Worm (Caenorhabditis elegans) whole organism, young adult: ENCODE data around the gene F38B6.3.

Experiments used
- K12H6.12 ChIP-seq: fragments of 200-800 bp; sonication (Bioruptor generic); optimal IDR thresholded peaks from 2 replicates; lab custom pipeline; 2018; ENCODE audit warnings: mild to moderate bottlenecking, missing genetic modification characterization, missing compliant biosample characterization
- Y79H2A.3 ChIP-seq: fragments of 200-800 bp; sonication (Bioruptor generic); conservative IDR thresholded peaks from 2 replicates; pipeline ENCODE4 v1.3.6; 2022; ENCODE audit warnings: missing genetic modification reagents, missing genetic modification characterization, missing compliant biosample characterization
- aptf-3 ChIP-seq: fragments of 200-800 bp; sonication (Bioruptor generic); IDR thresholded peaks from 2 replicates; pipeline ENCODE4 v1.3.6; 2022; ENCODE audit warnings: missing genetic modification characterization, missing compliant biosample characterization
- ets-4 ChIP-seq: fragments of 200-800 bp; sonication (Bioruptor generic); optimal IDR thresholded peaks from 2 replicates; lab custom pipeline; 2018; ENCODE audit warnings: mild to moderate bottlenecking, missing genetic modification characterization, missing compliant biosample characterization
- nhr-90 ChIP-seq: sonication (generic microtip); optimal IDR thresholded peaks from 2 replicates; lab custom pipeline; 2016; ENCODE audit warnings: missing genotype, mild to moderate bottlenecking, missing genetic modification characterization, missing compliant biosample characterization
- sdz-38 ChIP-seq: sonication (generic microtip); optimal IDR thresholded peaks from 2 replicates; lab custom pipeline; 2016; ENCODE audit warnings: missing genotype, missing genetic modification characterization, missing compliant biosample characterization
- snpc-4 ChIP-seq, 5 experiments: fragments of 150-350 bp in 1 of 5; sonication (generic microtip) in 4 of 5; optimal IDR thresholded peaks; 2 replicates each; lab custom pipeline; 2014 to 2018; ENCODE audit warnings: missing genetic modification characterization in 5 of 5, missing biosample characterization in 3 of 5, antibody characterized with exemption in 2 of 5, mild to moderate bottlenecking in 2 of 5, missing compliant biosample characterization in 2 of 5, missing genotype in 2 of 5, moderate library complexity in 2 of 5, missing genetic modification reagents in 1 of 5
- zim-3 ChIP-seq: sonication (generic microtip); optimal IDR thresholded peaks from 2 replicates; lab custom pipeline; 2017; ENCODE audit warnings: mild to moderate bottlenecking, missing genetic modification characterization, moderate library complexity, missing compliant biosample characterization
- ztf-18 ChIP-seq: sonication (generic microtip); optimal IDR thresholded peaks from 2 replicates; lab custom pipeline; 2016; ENCODE audit warnings: missing genotype, mild to moderate bottlenecking, missing genetic modification characterization, missing compliant biosample characterization

- TF ChIP-seq ets-4 (no peak), sdz-38 (tag; lab: Kevin White, UChicago) (no peak), K12H6.12 (tag; lab: Kevin White, UChicago) (no peak), zim-3 (tag; lab: Kevin White, UChicago) (no peak), aptf-3 (no peak), Y79H2A.3 (GFP tag; lab: Robert Waterston, UW) (no peak), snpc-4 (GFP tag; optimal IDR thresholded peaks at IDR 0.05; lab: Kevin White, UChicago) (no peak), snpc-4 (tag; optimal IDR thresholded peaks at IDR 0.05; lab: Kevin White, UChicago) (no peak), ztf-18 (tag; lab: Kevin White, UChicago) (no peak), nhr-90 (tag; lab: Kevin White, UChicago) (no peak)
These were observed 48.3 kb upstream of the F38B6.3 start, which contains the start of gene C56E10.3 for ce11 chrX:6644971-6645704.
